Fruit fly (Drosophila melanogaster) S2 (cell line): ENCODE data around the gene CG32195.

Experiments
- CG8478 ChIP-seq: fragments of >200 bp; optimal IDR thresholded peaks from 2 replicates; lab custom pipeline; 2018
- CTCF ChIP-seq, 2 experiments: fragments of >200 bp; optimal IDR thresholded peaks; 2 replicates each; lab custom pipeline; 2018

CG32195 gene

dm6 chr3L:18114038-18114926 lies 1.5 kb downstream of the CG32195 start:
- TF ChIP-seq CG8478 (no peak), CTCF (optimal IDR thresholded peaks at IDR 0.05; lab: Kevin White, UChicago) (peak; percentile 40 to 51)

- TF ChIP-seq CTCF (optimal IDR thresholded peaks at IDR 0.05; lab: Kevin White, UChicago): no peak
- TF ChIP-seq CG8478: no peak
Observed at dm6 chr3L:18121889-18122288, 9.1 kb downstream of the CG32195 start, which contains the start of gene CG42853. Gene CG42853, minus strand, starts transcription at chr3L:18121989.

- no peak for TF ChIP-seq CTCF (optimal IDR thresholded peaks at IDR 0.05; lab: Kevin White, UChicago)
- no peak for TF ChIP-seq CG8478
Observed at dm6 chr3L:18124138-18124537, 11.4 kb downstream of the CG32195 start.

- no peak for TF ChIP-seq CG8478
- no peak for TF ChIP-seq CTCF (optimal IDR thresholded peaks at IDR 0.05; lab: Kevin White, UChicago)
Observed at dm6 chr3L:18132589-18132988, 19.8 kb downstream of the CG32195 start, which contains the start of gene Cyp312a1. Gene Cyp312a1, minus strand, starts transcription at chr3L:18132689.

dm6 chr3L:18137197-18137596 lies 24.4 kb downstream of the CG32195 start:
- TF ChIP-seq CTCF (optimal IDR thresholded peaks at IDR 0.05; lab: Kevin White, UChicago) (no peak), CG8478 (no peak)

dm6 chr3L:18138280-18138679 lies 25.5 kb downstream of the CG32195 start:
- TF ChIP-seq CG8478 (no peak), CTCF (optimal IDR thresholded peaks at IDR 0.05; lab: Kevin White, UChicago) (no peak)

dm6 chr3L:18139184-18139629 lies 26.4 kb downstream of the CG32195 start, which contains the start of gene geko:
Gene geko, plus strand, starts transcription at chr3L:18139402.
- no peak for TF ChIP-seq CG8478
- no peak for TF ChIP-seq CTCF (optimal IDR thresholded peaks at IDR 0.05; lab: Kevin White, UChicago)

dm6 chr3L:18142969-18143368 lies 30.2 kb downstream of the CG32195 start:
- no peak for TF ChIP-seq CTCF (optimal IDR thresholded peaks at IDR 0.05; lab: Kevin White, UChicago)
- no peak for TF ChIP-seq CG8478

dm6 chr3L:18144620-18145019 lies 31.9 kb downstream of the CG32195 start:
- TF ChIP-seq CTCF (optimal IDR thresholded peaks at IDR 0.05; lab: Kevin White, UChicago) (no peak), CG8478 (no peak)

dm6 chr3L:18146833-18147232 lies 34.1 kb downstream of the CG32195 start:
- TF ChIP-seq CTCF (optimal IDR thresholded peaks at IDR 0.05; lab: Kevin White, UChicago) (no peak), CG8478 (no peak)

- TF ChIP-seq CTCF (optimal IDR thresholded peaks at IDR 0.05; lab: Kevin White, UChicago) (no peak), CG8478 (no peak)
Observed at dm6 chr3L:18147596-18147995, 34.8 kb downstream of the CG32195 start.

- TF ChIP-seq CTCF (optimal IDR thresholded peaks at IDR 0.05; lab: Kevin White, UChicago) (no peak), CG8478 (no peak)
Observed at dm6 chr3L:18148418-18148973, 35.7 kb downstream of the CG32195 start, which contains the start of gene CG7330. Gene CG7330, plus strand, starts transcription at chr3L:18148923.

dm6 chr3L:18154140-18154539 lies 41.4 kb downstream of the CG32195 start:
- TF ChIP-seq CG8478 (no peak), CTCF (optimal IDR thresholded peaks at IDR 0.05; lab: Kevin White, UChicago) (peak in 1 of 2 experiments; percentile 37)

dm6 chr3L:18161175-18161574 lies 48.4 kb downstream of the CG32195 start:
- TF ChIP-seq CTCF (optimal IDR thresholded peaks at IDR 0.05; lab: Kevin White, UChicago) (peak; percentile 65 to 80), CG8478 (no peak)

dm6 chr3L:18162174-18162690 lies 49.5 kb downstream of the CG32195 start, which contains the start of gene CG13699:
Gene CG13699, minus strand, starts transcription at chr3L:18162522.
- TF ChIP-seq CTCF (optimal IDR thresholded peaks at IDR 0.05; lab: Kevin White, UChicago) (no peak), CG8478 (no peak)

dm6 chr3L:18163127-18163526 lies 50.4 kb downstream of the CG32195 start:
- no peak for TF ChIP-seq CTCF (optimal IDR thresholded peaks at IDR 0.05; lab: Kevin White, UChicago)
- TF ChIP-seq CG8478: no peak
